Comparison of ENCODE assay signal across 1 fruit fly cellular context in genomic region chr3R:19074207-19074606, dm6.
TF ChIP-seq lines count a peak whose summit lies in the region.

No protein-coding gene starts in this region.

TF ChIP-seq in whole organism, embryonic, 481 proteins besides CTCF, POLR2A, EP300 and RAD21 (continued from another document):
- TF ChIP-seq Lhr (GFP tag; optimal IDR thresholded peaks at IDR 0.05; lab: Kevin White, UChicago) (no peak), knrl (GFP tag; IDR thresholded peaks at IDR 0.05; lab: Robert Waterston, UW; ENCODE audit: partially characterized antibody) (no peak), CG12071 (GFP tag; optimal IDR thresholded peaks at IDR 0.05; lab: Kevin White, UChicago) (no peak), zfh1 (GFP tag; IDR thresholded peaks at IDR 0.05; lab: Robert Waterston, UW) (0 out of 3 replicates have a peak, but pooled peaks have one; percentile 33), CG13894 (tag; optimal IDR thresholded peaks at IDR 0.05; lab: Kevin White, UChicago) (no peak), CG6254 (GFP tag; optimal IDR thresholded peaks at IDR 0.05; lab: Kevin White, UChicago) (no peak), B-H1 (GFP tag; IDR thresholded peaks at IDR 0.05; lab: Robert Waterston, UW) (no peak; the same call in 2 of the 3 replicates), prd (optimal IDR thresholded peaks at IDR 0.05; lab: Kevin White, UChicago) (no peak), prd (GFP tag; IDR thresholded peaks at IDR 0.05; lab: Robert Waterston, UW) (peak; percentile 49; the same call in 1 of the 3 replicates), CG12659 (GFP tag; optimal IDR thresholded peaks at IDR 0.05; lab: Kevin White, UChicago) (no peak), CG13287 (GFP tag; IDR thresholded peaks at IDR 0.05; lab: Robert Waterston, UW; ENCODE audit: partially characterized antibody) (no peak), tgo (GFP tag; IDR thresholded peaks at IDR 0.05; lab: Robert Waterston, UW) (no peak), dimm (GFP tag; IDR thresholded peaks at IDR 0.05; lab: Robert Waterston, UW) (no peak), trem (tag; optimal IDR thresholded peaks at IDR 0.05; lab: Kevin White, UChicago) (no peak), esg (GFP tag; conservative IDR thresholded peaks at IDR 0.05; lab: Robert Waterston, UW) (0 out of 2 replicates have a peak, but pooled peaks have one; percentile 25), CG6813 (GFP tag; optimal IDR thresholded peaks at IDR 0.05; lab: Kevin White, UChicago) (no peak), usp (GFP tag; optimal IDR thresholded peaks at IDR 0.05; lab: Kevin White, UChicago) (no peak), Lpt (GFP tag; optimal IDR thresholded peaks at IDR 0.05; lab: Kevin White, UChicago) (no peak), Tbp (GFP tag; optimal IDR thresholded peaks at IDR 0.05; lab: Kevin White, UChicago) (no peak), CG31388 (GFP tag; optimal IDR thresholded peaks at IDR 0.05; lab: Kevin White, UChicago) (no peak), CG11695 (GFP tag; IDR thresholded peaks at IDR 0.05; lab: Robert Waterston, UW) (no peak), CG2889 (GFP tag; IDR thresholded peaks at IDR 0.05; lab: Robert Waterston, UW) (no peak), vvl (GFP tag; IDR thresholded peaks at IDR 0.05; lab: Robert Waterston, UW) (peak; percentile 37), bcd (GFP tag; optimal IDR thresholded peaks at IDR 0.05; lab: Kevin White, UChicago) (no peak), pum (GFP tag; optimal IDR thresholded peaks at IDR 0.05; lab: Kevin White, UChicago) (no peak), Spps (tag; optimal IDR thresholded peaks at IDR 0.05; lab: Kevin White, UChicago) (no peak), Ptx1 (GFP tag; IDR thresholded peaks at IDR 0.05; lab: Robert Waterston, UW) (peak; percentile 34; the same call in 1 of the 2 replicates), CG2712 (tag; optimal IDR thresholded peaks at IDR 0.05; lab: Kevin White, UChicago) (peak; percentile 47), CG10147 (GFP tag; optimal IDR thresholded peaks at IDR 0.05; lab: Kevin White, UChicago) (no peak), CG1603 (tag; optimal IDR thresholded peaks at IDR 0.05; lab: Kevin White, UChicago) (peak; percentile 37), CG14710 (tag; optimal IDR thresholded peaks at IDR 0.05; lab: Kevin White, UChicago) (peak; percentile 10), D19B (GFP tag; optimal IDR thresholded peaks at IDR 0.05; lab: Kevin White, UChicago) (no peak), CG8359 (GFP tag; optimal IDR thresholded peaks at IDR 0.05; lab: Kevin White, UChicago; ENCODE audit: borderline replicate concordance) (no peak), ap (GFP tag; IDR thresholded peaks at IDR 0.05; lab: Robert Waterston, UW) (0 out of 2 replicates have a peak, but pooled peaks have one; percentile 9), Med (GFP tag; lab: Kevin White, UChicago) (peak; percentile 80), CG11560 (tag; IDR thresholded peaks at IDR 0.05; lab: Robert Waterston, UW) (no peak), CG7745 (tag; optimal IDR thresholded peaks at IDR 0.05; lab: Kevin White, UChicago) (no peak), CG8765 (GFP tag; IDR thresholded peaks at IDR 0.05; lab: Robert Waterston, UW) (no peak), Nf-YB (GFP tag; optimal IDR thresholded peaks at IDR 0.05; lab: Kevin White, UChicago) (no peak), gem (tag; optimal IDR thresholded peaks at IDR 0.05; lab: Kevin White, UChicago) (peak; percentile 12), Optix (GFP tag; IDR thresholded peaks at IDR 0.05; lab: Robert Waterston, UW) (peak; percentile 45; the same call in 1 of the 3 replicates), CG10979 (tag; optimal IDR thresholded peaks at IDR 0.05; lab: Kevin White, UChicago) (peak; percentile 17), CG31224 (GFP tag; IDR thresholded peaks at IDR 0.05; lab: Robert Waterston, UW) (no peak), repo (GFP tag; optimal IDR thresholded peaks at IDR 0.05; lab: Kevin White, UChicago) (no peak), CG11723 (GFP tag; optimal IDR thresholded peaks at IDR 0.05; lab: Kevin White, UChicago) (no peak), tup (GFP tag; optimal IDR thresholded peaks at IDR 0.05; lab: Kevin White, UChicago) (no peak), dmrt11E (tag; optimal IDR thresholded peaks at IDR 0.05; lab: Kevin White, UChicago) (peak; percentile 18), CG7839 (tag; optimal IDR thresholded peaks at IDR 0.05; lab: Kevin White, UChicago) (no peak), odd (GFP tag; optimal IDR thresholded peaks at IDR 0.05; lab: Kevin White, UChicago) (no peak), Myb (GFP tag; optimal IDR thresholded peaks at IDR 0.05; lab: Kevin White, UChicago) (no peak), bsh (GFP tag; optimal IDR thresholded peaks at IDR 0.05; lab: Kevin White, UChicago) (peak; percentile 45 to 53), pan (optimal IDR thresholded peaks at IDR 0.05; lab: Kevin White, UChicago) (no peak), pan (GFP tag; optimal IDR thresholded peaks at IDR 0.05 in 1 of 2, IDR thresholded peaks at IDR 0.05 in 1 of 2) (no peak), gcm2 (GFP tag; optimal IDR thresholded peaks at IDR 0.05; lab: Kevin White, UChicago) (no peak), jigr1 (GFP tag; IDR thresholded peaks at IDR 0.05; lab: Robert Waterston, UW) (no peak), pho (GFP tag; optimal IDR thresholded peaks at IDR 0.05; lab: Kevin White, UChicago) (no peak), ewg (GFP tag; optimal IDR thresholded peaks at IDR 0.05; lab: Kevin White, UChicago) (no peak), CG15011 (GFP tag; optimal IDR thresholded peaks at IDR 0.05; lab: Kevin White, UChicago) (no peak), CG18764 (GFP tag; optimal IDR thresholded peaks at IDR 0.05; lab: Kevin White, UChicago) (no peak), CG10543 (GFP tag; optimal IDR thresholded peaks at IDR 0.05; lab: Kevin White, UChicago) (no peak), Awh (GFP tag; IDR thresholded peaks at IDR 0.05; lab: Robert Waterston, UW) (peak; percentile 38; the same call in 1 of the 2 replicates), row (GFP tag; IDR thresholded peaks at IDR 0.05; lab: Robert Waterston, UW) (peak; percentile 21; the same call in 1 of the 3 replicates), slou (GFP tag; optimal IDR thresholded peaks at IDR 0.05; lab: Kevin White, UChicago) (no peak), Bteb2 (GFP tag; optimal IDR thresholded peaks at IDR 0.05; lab: Kevin White, UChicago) (no peak), HLH3B (GFP tag; IDR thresholded peaks at IDR 0.05; lab: Robert Waterston, UW) (peak; percentile 33; the same call in 1 of the 2 replicates), CG5245 (GFP tag; optimal IDR thresholded peaks at IDR 0.05; lab: Kevin White, UChicago) (no peak), sens (GFP tag; lab: Kevin White, UChicago) (peak; percentile 78), hkb (optimal IDR thresholded peaks at IDR 0.05; lab: Kevin White, UChicago) (no peak), hkb (GFP tag; IDR thresholded peaks at IDR 0.05; lab: Robert Waterston, UW) (peak; percentile 62; the same call in 1 of the 2 replicates), fd96Cb (tag; optimal IDR thresholded peaks at IDR 0.05; lab: Kevin White, UChicago) (peak; percentile 17), bigmax (GFP tag; optimal IDR thresholded peaks at IDR 0.05; lab: Kevin White, UChicago) (no peak), CG34422 (GFP tag; IDR thresholded peaks at IDR 0.05; lab: Robert Waterston, UW) (no peak; the same call in 2 of the 3 replicates), Dip3 (GFP tag; optimal IDR thresholded peaks at IDR 0.05; lab: Kevin White, UChicago) (no peak), zfh2 (GFP tag; optimal IDR thresholded peaks at IDR 0.05; lab: Kevin White, UChicago) (no peak), CG6689 (GFP tag; IDR thresholded peaks at IDR 0.05; lab: Robert Waterston, UW) (0 out of 2 replicates have a peak, but pooled peaks have one; percentile 17), Oaz (GFP tag; IDR thresholded peaks at IDR 0.05; lab: Robert Waterston, UW) (no peak), mam (GFP tag; optimal IDR thresholded peaks at IDR 0.05; lab: Kevin White, UChicago) (no peak), CG18476 (GFP tag; optimal IDR thresholded peaks at IDR 0.05; lab: Kevin White, UChicago) (no peak), CG3281 (GFP tag; optimal IDR thresholded peaks at IDR 0.05; lab: Kevin White, UChicago) (no peak), sisA (GFP tag; IDR thresholded peaks at IDR 0.05; lab: Robert Waterston, UW) (peak; percentile 56), seq (GFP tag; IDR thresholded peaks at IDR 0.05; lab: Robert Waterston, UW) (0 out of 2 replicates have a peak, but pooled peaks have one; percentile 20), CG5953 (GFP tag; IDR thresholded peaks at IDR 0.05; lab: Robert Waterston, UW) (no peak), scrt (GFP tag; optimal IDR thresholded peaks at IDR 0.05; lab: Kevin White, UChicago) (peak; percentile 4), CG17912 (GFP tag; optimal IDR thresholded peaks at IDR 0.05; lab: Kevin White, UChicago) (no peak), CG8924 (tag; optimal IDR thresholded peaks at IDR 0.05; lab: Kevin White, UChicago) (no peak), Dp (GFP tag; optimal IDR thresholded peaks at IDR 0.05; lab: Kevin White, UChicago) (no peak), CG32767 (GFP tag; IDR thresholded peaks at IDR 0.05; lab: Robert Waterston, UW) (no peak), stc (GFP tag; IDR thresholded peaks at IDR 0.05; lab: Robert Waterston, UW) (no peak), HLHmδ (GFP tag; optimal IDR thresholded peaks at IDR 0.05; lab: Kevin White, UChicago) (no peak), CG10366 (GFP tag; IDR thresholded peaks at IDR 0.05; lab: Robert Waterston, UW) (peak; percentile 28; the same call in 1 of the 2 replicates), CG15601 (tag; optimal IDR thresholded peaks at IDR 0.05; lab: Kevin White, UChicago) (no peak), CG12769 (tag; optimal IDR thresholded peaks at IDR 0.05; lab: Kevin White, UChicago) (no peak), CG4424 (GFP tag; optimal IDR thresholded peaks at IDR 0.05; lab: Kevin White, UChicago) (peak; percentile 45), CG8089 (GFP tag; optimal IDR thresholded peaks at IDR 0.05; lab: Kevin White, UChicago) (no peak), NFAT (GFP tag; IDR thresholded peaks at IDR 0.05; lab: Robert Waterston, UW) (no peak), dmrt99B (tag; optimal IDR thresholded peaks at IDR 0.05; lab: Kevin White, UChicago) (peak; percentile 3), luna (GFP tag; optimal IDR thresholded peaks at IDR 0.05; lab: Kevin White, UChicago) (no peak), slbo (GFP tag; IDR thresholded peaks at IDR 0.05; lab: Robert Waterston, UW) (peak; percentile 31; the same call in 1 of the 2 replicates), tin (GFP tag; optimal IDR thresholded peaks at IDR 0.05; lab: Kevin White, UChicago) (peak; percentile 17), aop (GFP tag; IDR thresholded peaks at IDR 0.05; lab: Robert Waterston, UW) (no peak), CG6654 (GFP tag; optimal IDR thresholded peaks at IDR 0.05; lab: Kevin White, UChicago) (no peak), pros (GFP tag; optimal IDR thresholded peaks at IDR 0.05; lab: Kevin White, UChicago) (no peak), ara (GFP tag; IDR thresholded peaks at IDR 0.05; lab: Robert Waterston, UW) (peak; percentile 53; the same call in 1 of the 2 replicates), chm (GFP tag; IDR thresholded peaks at IDR 0.05; lab: Robert Waterston, UW) (no peak), CG18599 (GFP tag; optimal IDR thresholded peaks at IDR 0.05; lab: Kevin White, UChicago) (no peak), BEAF-32 (GFP tag; optimal IDR thresholded peaks at IDR 0.05; lab: Kevin White, UChicago) (no peak), so (GFP tag; IDR thresholded peaks at IDR 0.05; lab: Robert Waterston, UW) (no peak), CG4730 (GFP tag; IDR thresholded peaks at IDR 0.05; lab: Robert Waterston, UW) (no peak), Hr39 (optimal IDR thresholded peaks at IDR 0.05; lab: Kevin White, UChicago) (no peak), otp (GFP tag; IDR thresholded peaks at IDR 0.05; lab: Robert Waterston, UW) (peak; percentile 41; the same call in 1 of the 3 replicates), sim (GFP tag; IDR thresholded peaks at IDR 0.05; lab: Robert Waterston, UW) (no peak), h (optimal IDR thresholded peaks at IDR 0.05; lab: Kevin White, UChicago) (no peak)
